Fruit fly (Drosophila melanogaster): Measurements from ENCODE around the gene POLDIP2.
A peak's percentile ranks its signal among the peaks of the same experiment; 100 is the strongest.

Gene POLDIP2

DNA sequence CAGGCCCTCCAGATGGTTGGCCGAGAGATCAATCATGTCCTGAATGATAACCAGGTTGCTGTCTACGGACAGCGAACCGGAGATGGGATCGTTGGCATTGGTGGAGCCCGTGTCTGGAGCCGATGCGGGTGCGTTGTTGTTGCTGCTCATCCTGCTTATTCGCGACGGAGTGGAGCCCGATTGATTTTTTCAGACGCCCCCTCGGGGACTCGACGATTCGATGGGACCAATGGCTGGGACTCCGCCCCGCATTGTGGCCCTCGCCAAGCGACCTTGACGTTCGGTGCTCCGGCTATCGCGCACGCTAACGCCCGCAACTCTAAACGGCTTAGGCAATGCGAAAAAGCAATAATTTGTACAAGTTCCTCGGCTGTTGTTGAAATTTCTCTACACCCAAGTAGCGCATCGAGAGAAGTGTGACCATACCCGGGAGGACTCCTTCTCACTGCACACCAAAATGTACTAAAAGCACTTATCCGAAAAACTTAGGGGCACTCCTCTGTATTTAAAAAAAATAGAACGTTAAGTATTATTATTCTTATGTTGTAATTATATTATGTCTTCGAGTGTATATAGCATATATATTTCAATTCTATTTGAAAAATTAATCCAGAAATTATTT, 16.0 kb downstream of the POLDIP2 start, which contains the start of gene ksr:
Gene ksr, minus strand, starts transcription at position 419 of the 622 bp plus-strand sequence.
- TF ChIP-seq Sp1 (GFP tag; optimal IDR thresholded peaks at IDR 0.05) (peak; percentile 38), Dif (GFP tag; optimal IDR thresholded peaks at IDR 0.05; ENCODE audit: partially characterized antibody) (peak; percentile 0), jim (GFP tag; optimal IDR thresholded peaks at IDR 0.05) (no peak), Hr83 (GFP tag; optimal IDR thresholded peaks at IDR 0.05; ENCODE audit: poor library complexity, severe bottlenecking) (no peak), HLH106 (tag; optimal IDR thresholded peaks at IDR 0.05) (peak; percentile 14), lola (GFP tag; optimal IDR thresholded peaks at IDR 0.05) (no peak)

dm6 chr3R:5485295-5485718, 17.7 kb downstream of the POLDIP2 start, which contains the start of gene CG31550:
TSS of gene CG31550 (plus strand) at chr3R:5485543.
- peak; percentile 81 for TF ChIP-seq Hr83 (GFP tag; optimal IDR thresholded peaks at IDR 0.05; ENCODE audit: poor library complexity, severe bottlenecking)
- peak; percentile 74 for TF ChIP-seq rgr (GFP tag; optimal IDR thresholded peaks at IDR 0.05)
- no peak for TF ChIP-seq brk (GFP tag; optimal IDR thresholded peaks at IDR 0.05)
- TF ChIP-seq fru (GFP tag; optimal IDR thresholded peaks at IDR 0.05) = no peak
- peak; percentile 36 for TF ChIP-seq psq (GFP tag; optimal IDR thresholded peaks at IDR 0.05)
- no peak for TF ChIP-seq Hnf4 (GFP tag; optimal IDR thresholded peaks at IDR 0.05)
- peak; percentile 45 for TF ChIP-seq OdsH (GFP tag; optimal IDR thresholded peaks at IDR 0.05)
- peak; percentile 64 for TF ChIP-seq h (GFP tag; optimal IDR thresholded peaks at IDR 0.05)
- no peak for TF ChIP-seq Dfd (GFP tag; optimal IDR thresholded peaks at IDR 0.05)
- TF ChIP-seq dl (GFP tag; optimal IDR thresholded peaks at IDR 0.05; ENCODE audit: insufficient read depth in 1 of 2, partially characterized antibody in 2 of 2) = no peak
- no peak for TF ChIP-seq Hr78 (GFP tag; optimal IDR thresholded peaks at IDR 0.05)
- no peak for TF ChIP-seq pan (optimal IDR thresholded peaks at IDR 0.05)
- peak; percentile 59 for TF ChIP-seq Vsx2 (GFP tag; optimal IDR thresholded peaks at IDR 0.05; ENCODE audit: partially characterized antibody)
- no peak for TF ChIP-seq br (GFP tag; optimal IDR thresholded peaks at IDR 0.05)
- TF ChIP-seq CrebA (GFP tag; optimal IDR thresholded peaks at IDR 0.05; ENCODE audit: borderline replicate concordance) = no peak
- peak; percentile 67 for TF ChIP-seq Sp1 (GFP tag; optimal IDR thresholded peaks at IDR 0.05)
- no peak for TF ChIP-seq jim (GFP tag; optimal IDR thresholded peaks at IDR 0.05)
- no peak for TF ChIP-seq tai (GFP tag; optimal IDR thresholded peaks at IDR 0.05)
- TF ChIP-seq dmrt93B (GFP tag; optimal IDR thresholded peaks at IDR 0.05) = no peak
- TF ChIP-seq CG9705 (GFP tag; optimal IDR thresholded peaks at IDR 0.05) = peak; percentile 6
- peak in 1 of 2 experiments; percentile 70 for TF ChIP-seq foxo (GFP tag; optimal IDR thresholded peaks at IDR 0.05)
- TF ChIP-seq HLH106 (tag; optimal IDR thresholded peaks at IDR 0.05) = peak; percentile 76
- peak; percentile 36 for TF ChIP-seq ey (GFP tag; optimal IDR thresholded peaks at IDR 0.05)
- TF ChIP-seq N (GFP tag; optimal IDR thresholded peaks at IDR 0.05) = no peak
- TF ChIP-seq Rel (GFP tag; optimal IDR thresholded peaks at IDR 0.05) = no peak
- peak; percentile 32 for TF ChIP-seq Rel (tag; optimal IDR thresholded peaks at IDR 0.05)
- TF ChIP-seq sv (GFP tag; optimal IDR thresholded peaks at IDR 0.05) = no peak
- TF ChIP-seq Dif (GFP tag; optimal IDR thresholded peaks at IDR 0.05; ENCODE audit: partially characterized antibody) = no peak
- TF ChIP-seq woc (GFP tag; optimal IDR thresholded peaks at IDR 0.05) = no peak
- no peak for TF ChIP-seq Myc (optimal IDR thresholded peaks at IDR 0.05)
- no peak for TF ChIP-seq usp (GFP tag; optimal IDR thresholded peaks at IDR 0.05)
- TF ChIP-seq Abd-B (GFP tag; optimal IDR thresholded peaks at IDR 0.05) = no peak
- no peak for TF ChIP-seq Mio (GFP tag; optimal IDR thresholded peaks at IDR 0.05)
- TF ChIP-seq sage (GFP tag; optimal IDR thresholded peaks at IDR 0.05) = no peak
- TF ChIP-seq Jra (GFP tag; optimal IDR thresholded peaks at IDR 0.05) = no peak
- TF ChIP-seq dsf (GFP tag; optimal IDR thresholded peaks at IDR 0.05; ENCODE audit: borderline replicate concordance) = no peak
- no peak for TF ChIP-seq lola (GFP tag; optimal IDR thresholded peaks at IDR 0.05)
- TF ChIP-seq GATAd (GFP tag; optimal IDR thresholded peaks at IDR 0.05) = no peak
- no peak for TF ChIP-seq CG32264 (GFP tag; optimal IDR thresholded peaks at IDR 0.05)
